Fruit fly (Drosophila melanogaster): ENCODE measurements around the gene Btk.

Btk gene

dm6 chr2L:8319858-8320525 lies 19.1 kb upstream of the Btk start, which contains the start of the genes mtsh and strat:
Gene mtsh, minus strand, starts transcription at chr2L:8319908.
Gene strat, plus strand, starts transcription at chr2L:8320328.
- no peak for TF ChIP-seq CTCF (optimal IDR thresholded peaks at IDR 0.05)

DNA sequence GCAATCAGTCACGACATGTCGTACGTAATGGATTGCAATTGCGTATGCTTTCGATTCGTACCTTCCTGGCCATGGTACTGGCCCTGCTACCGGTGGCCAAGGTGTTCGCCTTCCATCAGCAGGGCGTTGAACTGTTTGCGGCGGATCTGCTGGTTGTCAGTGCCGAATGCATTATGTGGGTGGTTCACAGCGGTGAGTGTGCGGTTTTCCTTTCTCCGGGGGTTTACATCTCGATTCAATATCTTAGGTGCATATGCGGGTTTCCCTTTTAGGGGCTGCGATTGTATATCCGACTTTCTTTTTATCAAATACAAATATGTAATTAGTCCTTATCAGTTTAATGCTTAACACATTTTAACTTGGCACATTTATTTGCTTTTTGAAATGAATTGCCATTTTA lies 10.9 kb upstream of the Btk start:
- TF ChIP-seq CTCF (optimal IDR thresholded peaks at IDR 0.05) = no peak
- TF ChIP-seq CG8478 (optimal IDR thresholded peaks at IDR 0.05) = no peak

dm6 chr2L:8311091-8311490 lies 10.2 kb upstream of the Btk start, which contains the start of the genes CG7810 and CG7806:
Gene CG7810, minus strand, starts transcription at chr2L:8311195.
Gene CG7806, plus strand, starts transcription at chr2L:8311399.
- TF ChIP-seq CG8478 (optimal IDR thresholded peaks at IDR 0.05) (no peak), CTCF (optimal IDR thresholded peaks at IDR 0.05) (no peak)

- TF ChIP-seq CTCF (optimal IDR thresholded peaks at IDR 0.05) (no peak), CG8478 (optimal IDR thresholded peaks at IDR 0.05) (no peak)
Measured at dm6 chr2L:8307817-8308551, 7.1 kb upstream of the Btk start, which contains the start of the genes Ostgamma and Mettl14. Gene Ostgamma, minus strand, starts transcription at chr2L:8308192. Gene Mettl14, plus strand, starts transcription at chr2L:8308427.

DNA sequence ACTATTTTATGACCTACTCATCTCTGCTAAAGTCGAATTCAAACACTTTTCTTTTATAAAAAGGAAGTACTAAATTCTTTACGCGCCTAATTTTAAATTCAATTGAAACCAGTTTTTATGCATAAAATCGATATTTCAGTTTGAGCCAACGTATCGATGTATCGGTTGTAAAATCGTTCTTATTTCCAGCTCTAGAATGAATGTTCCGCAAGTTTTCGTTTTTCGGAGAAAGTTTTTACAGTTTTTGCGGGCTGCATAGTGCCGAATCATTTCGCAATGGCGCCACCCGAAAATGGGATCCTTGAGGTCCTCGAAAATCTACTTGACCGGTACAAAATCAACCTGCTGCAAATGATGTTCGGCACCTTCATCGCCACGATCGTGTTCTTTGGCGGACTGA lies 4.5 kb upstream of the Btk start, which contains the start of gene CG7840:
Gene CG7840, plus strand, starts transcription at position 178 of the 400 bp plus-strand sequence.
- TF ChIP-seq CG8478 (optimal IDR thresholded peaks at IDR 0.05) (no peak), CTCF (optimal IDR thresholded peaks at IDR 0.05) (no peak)

dm6 chr2L:8304635-8305034 lies 3.8 kb upstream of the Btk start:
- TF ChIP-seq CTCF (optimal IDR thresholded peaks at IDR 0.05) = no peak
- no peak for TF ChIP-seq CG8478 (optimal IDR thresholded peaks at IDR 0.05)

dm6 chr2L:8302766-8303479 lies 2.0 kb upstream of the Btk start, which contains the start of the genes wol and Scgalpha:
Gene wol, minus strand, starts transcription at chr2L:8302985.
Gene Scgalpha, plus strand, starts transcription at chr2L:8303429.
- TF ChIP-seq CTCF (optimal IDR thresholded peaks at IDR 0.05) (no peak), CG8478 (optimal IDR thresholded peaks at IDR 0.05) (no peak)

DNA sequence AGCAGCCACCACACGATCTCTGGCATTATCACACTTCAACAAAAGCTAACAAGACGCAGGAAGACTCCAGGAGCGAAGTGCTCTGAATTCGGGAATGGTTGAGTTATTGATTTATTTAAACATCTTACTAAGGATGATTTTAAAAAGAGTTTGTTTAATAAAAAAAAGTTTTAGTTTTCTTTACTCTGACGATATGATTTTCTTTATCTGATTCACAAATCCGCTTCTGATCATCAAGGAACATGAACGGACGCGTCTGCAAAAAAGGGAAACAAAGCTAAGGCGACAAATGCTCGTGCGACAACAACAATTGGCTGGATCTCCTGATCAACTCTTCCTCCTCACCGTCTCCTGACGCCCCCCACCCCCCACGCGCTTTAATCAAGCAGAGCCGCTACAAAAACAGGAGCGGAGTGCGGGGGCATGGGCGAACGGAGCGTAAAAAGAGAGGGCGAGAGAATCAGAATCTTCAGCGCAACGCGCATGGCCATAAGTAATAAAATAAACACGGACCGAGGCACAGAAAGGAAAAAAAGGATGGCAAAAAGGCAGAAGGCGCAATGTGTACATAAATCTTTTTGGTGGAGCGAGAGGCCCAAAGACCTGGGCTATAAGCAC lies 1.6 kb downstream of the Btk start:
- no peak for TF ChIP-seq CG8478 (optimal IDR thresholded peaks at IDR 0.05)
- no peak for TF ChIP-seq CTCF (optimal IDR thresholded peaks at IDR 0.05)

DNA sequence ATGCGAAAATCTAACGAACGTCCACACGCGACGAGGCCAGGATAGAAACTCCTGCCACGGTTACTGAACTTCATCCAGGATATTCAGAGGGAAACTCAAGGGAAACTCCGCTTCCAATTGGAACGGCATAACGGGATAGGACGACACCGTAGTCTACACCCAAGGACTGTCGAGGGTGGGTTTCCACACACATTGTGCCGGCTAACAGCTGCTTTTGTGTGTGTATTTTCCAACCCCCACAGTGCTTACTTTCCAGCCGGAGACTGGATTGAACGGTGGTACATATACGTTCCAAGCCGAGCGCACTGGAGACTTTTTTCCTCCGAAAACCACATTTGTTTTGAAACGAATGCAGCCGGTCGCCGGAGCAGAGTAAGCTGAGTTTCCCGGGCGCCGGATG lies 3.8 kb downstream of the Btk start:
- no peak for TF ChIP-seq CTCF (optimal IDR thresholded peaks at IDR 0.05)
- no peak for TF ChIP-seq CG8478 (optimal IDR thresholded peaks at IDR 0.05)

DNA sequence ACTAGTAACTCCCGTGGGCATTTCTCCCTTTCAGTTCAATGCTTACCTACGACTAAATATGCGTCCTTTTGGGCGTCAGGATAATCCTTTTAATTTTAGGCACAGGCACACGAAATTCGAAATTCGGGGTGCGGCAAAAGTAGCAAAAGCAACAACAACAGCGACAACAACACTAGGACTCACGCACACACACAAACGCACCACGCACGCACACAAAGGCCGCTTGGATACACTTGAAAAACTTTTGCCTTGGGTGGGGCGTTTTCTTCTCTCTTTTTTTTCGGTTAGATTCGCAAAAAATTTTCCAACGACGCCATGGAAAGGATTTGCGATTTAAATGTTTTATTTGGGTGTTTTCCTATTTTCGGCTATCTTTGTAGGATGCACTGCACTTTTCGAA lies 4.5 kb downstream of the Btk start:
- no peak for TF ChIP-seq CG8478 (optimal IDR thresholded peaks at IDR 0.05)
- no peak for TF ChIP-seq CTCF (optimal IDR thresholded peaks at IDR 0.05)

DNA sequence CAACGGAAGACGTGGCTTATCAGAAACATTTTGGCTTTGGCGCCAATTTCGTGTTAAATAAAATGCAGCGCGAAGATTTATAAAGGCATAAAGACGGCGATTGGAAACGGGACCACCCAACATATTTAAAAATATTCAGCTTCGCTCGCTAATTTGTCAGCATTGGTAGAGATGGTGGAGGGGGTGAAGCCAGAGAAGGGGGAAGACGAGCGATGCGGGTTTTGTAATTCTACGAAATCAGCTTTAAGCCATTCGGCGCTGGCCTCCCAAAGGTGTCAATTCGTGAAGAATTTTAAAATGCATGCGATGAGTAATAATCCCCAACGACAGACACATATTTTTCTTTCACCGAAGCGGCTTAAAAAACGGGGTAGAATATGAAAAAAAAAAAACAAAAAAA lies 6.8 kb downstream of the Btk start:
- TF ChIP-seq CTCF (optimal IDR thresholded peaks at IDR 0.05) = no peak
- TF ChIP-seq CG8478 (optimal IDR thresholded peaks at IDR 0.05) = no peak

DNA sequence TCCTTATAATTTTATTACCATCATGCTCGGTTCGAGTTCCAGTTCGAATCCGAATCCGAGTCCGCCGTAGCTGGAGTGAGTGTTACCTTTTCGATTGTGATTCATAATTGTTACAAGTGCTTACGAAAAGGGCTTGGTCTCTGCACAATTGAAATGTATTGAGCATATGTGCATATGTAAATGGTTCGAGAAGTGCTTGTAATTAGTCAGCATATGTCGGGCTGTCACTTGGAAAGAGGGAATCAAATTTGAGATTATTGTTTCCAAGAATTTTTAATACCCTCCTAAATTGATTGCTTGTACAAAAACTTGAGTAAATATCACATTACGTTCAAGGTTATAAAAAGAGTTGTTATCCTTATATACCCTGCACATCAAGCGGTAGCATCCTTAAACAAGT lies 7.4 kb downstream of the Btk start:
- no peak for TF ChIP-seq CG8478 (optimal IDR thresholded peaks at IDR 0.05)
- no peak for TF ChIP-seq CTCF (optimal IDR thresholded peaks at IDR 0.05)

DNA sequence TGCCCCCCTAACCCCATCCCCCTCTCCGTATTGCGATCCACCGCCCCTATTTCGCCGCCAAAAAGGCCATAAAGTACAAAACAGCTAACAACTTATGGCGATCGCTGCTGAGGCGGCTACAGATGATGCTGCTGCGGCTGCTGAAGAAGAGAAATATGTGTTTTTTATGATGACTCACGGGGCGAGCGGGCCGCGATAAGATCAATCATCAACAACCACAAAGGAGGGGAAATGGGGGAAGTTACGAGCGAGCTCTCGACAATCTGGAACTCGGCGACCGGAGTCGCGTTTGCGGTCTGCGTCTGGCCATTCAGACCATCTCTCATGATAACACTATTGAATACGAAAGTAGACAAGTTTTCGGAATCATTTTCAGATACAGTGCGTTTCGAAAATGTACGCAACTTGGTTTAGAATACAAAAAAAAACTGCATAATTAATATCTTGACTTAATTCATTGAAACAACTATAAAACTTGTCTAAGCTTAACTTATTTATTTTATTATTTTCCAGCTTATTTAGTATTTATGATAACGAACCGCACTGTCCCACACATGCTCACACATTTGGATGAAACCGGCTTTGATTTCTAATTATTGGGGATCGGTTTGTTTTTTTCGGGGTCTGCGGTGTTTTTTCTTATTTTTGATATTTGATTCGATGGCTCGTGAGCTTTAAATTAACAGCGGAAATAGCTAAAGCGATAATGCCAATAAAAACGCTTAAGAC lies 8.6 kb downstream of the Btk start:
- no peak for TF ChIP-seq CG8478 (optimal IDR thresholded peaks at IDR 0.05)
- no peak for TF ChIP-seq CTCF (optimal IDR thresholded peaks at IDR 0.05)

- no peak for TF ChIP-seq CG8478 (optimal IDR thresholded peaks at IDR 0.05)
- TF ChIP-seq CTCF (optimal IDR thresholded peaks at IDR 0.05) = no peak
Measured at dm6 chr2L:8290653-8291233, 10.1 kb downstream of the Btk start.

All from S2 (cell line).